Fruit fly (Drosophila melanogaster) whole organism, adult: Measurements from ENCODE around the gene CG15296.

Experiments used
- CG11617 ChIP-seq: fragments of 200-800 bp; sonication (Bioruptor generic); optimal IDR thresholded peaks from 2 replicates; lab custom pipeline; 2017; ENCODE audit warnings: mild to moderate bottlenecking, missing biosample characterization, missing genetic modification reagents, missing genetic modification characterization
- CG14711 ChIP-seq: fragments of 200-800 bp; sonication (Bioruptor generic); optimal IDR thresholded peaks from 2 replicates; lab custom pipeline; 2018; ENCODE audit warnings: missing biosample characterization, mild to moderate bottlenecking, missing genetic modification characterization, moderate library complexity
- CG5204 ChIP-seq: fragments of 200-800 bp; sonication (Bioruptor generic); optimal IDR thresholded peaks from 2 replicates; lab custom pipeline; 2016; ENCODE audit warnings: missing biosample characterization, missing genetic modification characterization
- CG7045 ChIP-seq: fragments of 200-800 bp; sonication (Bioruptor generic); optimal IDR thresholded peaks from 2 replicates; lab custom pipeline; 2017; ENCODE audit warnings: missing biosample characterization, mild to moderate bottlenecking, missing genetic modification characterization
- cic ChIP-seq: fragments of 200-800 bp; sonication (Bioruptor generic); optimal IDR thresholded peaks from 2 replicates; lab custom pipeline; 2017; ENCODE audit warnings: missing biosample characterization, mild to moderate bottlenecking, missing genetic modification characterization, moderate library complexity
- cnc ChIP-seq, 2 experiments: fragments of >200 bp; optimal IDR thresholded peaks; 2 replicates each; lab custom pipeline; 2017
- kay ChIP-seq: fragments of 200-800 bp; sonication (Bioruptor generic); peaks from one replicate; lab custom pipeline; 2016; ENCODE audit warnings: missing biosample characterization, missing genetic modification characterization, borderline replicate concordance

dm6 chrX:10601479-10601921 lies 35.1 kb upstream of the CG15296 start:
- TF ChIP-seq CG14711 (tag; lab: Kevin White, UChicago) (peak; percentile 93), cic (no peak), kay (GFP tag; lab: Kevin White, UChicago) (no peak), CG7045 (no peak), CG11617 (GFP tag; lab: Kevin White, UChicago) (peak; percentile 11), CG5204 (no peak), cnc (optimal IDR thresholded peaks at IDR 0.05; lab: Kevin White, UChicago) (no peak)
